Fruit fly (Drosophila melanogaster): ENCODE measurements around the gene Mgat3.

DNA sequence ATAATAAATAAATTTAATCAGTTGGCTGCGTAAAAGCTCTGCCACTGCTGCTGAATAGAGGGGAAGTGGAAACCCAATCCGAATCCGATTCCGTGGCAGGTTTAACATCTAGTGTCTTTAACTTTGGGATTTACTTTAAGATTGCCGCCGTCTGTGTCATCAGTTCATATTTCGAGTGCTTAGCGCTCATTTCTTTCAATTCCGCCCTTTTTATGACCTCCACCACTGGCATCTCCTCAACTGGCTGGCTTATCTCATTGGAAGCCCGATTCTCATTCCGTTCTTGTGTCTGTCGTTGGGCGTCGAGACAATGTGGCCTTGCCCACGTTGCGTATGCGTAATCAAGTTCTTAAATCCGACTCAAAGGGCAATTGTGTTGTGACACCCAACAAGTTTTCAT lies 41.5 kb downstream of the Mgat3 start:
- TF ChIP-seq CG8301 (tag; optimal IDR thresholded peaks at IDR 0.05) (no peak), CG12605 (GFP tag; IDR thresholded peaks at IDR 0.05) (no peak), CG10348 (GFP tag; IDR thresholded peaks at IDR 0.05) (no peak), CG15710 (tag; optimal IDR thresholded peaks at IDR 0.05) (no peak), CG9948 (tag; optimal IDR thresholded peaks at IDR 0.05) (no peak), Pif1B (GFP tag; optimal IDR thresholded peaks at IDR 0.05) (no peak), CG4496 (GFP tag; IDR thresholded peaks at IDR 0.05) (no peak)

Data from whole organism, pupa.